Fruit fly (Drosophila melanogaster) S2 (cell line): Measurements from ENCODE around the gene Bcat.

ENCODE experiments used
- CG8478 ChIP-seq: fragments of >200 bp; optimal IDR thresholded peaks from 2 replicates; lab custom pipeline; 2018
- CTCF ChIP-seq, 2 experiments: fragments of >200 bp; optimal IDR thresholded peaks; 2 replicates each; lab custom pipeline; 2018

DNA sequence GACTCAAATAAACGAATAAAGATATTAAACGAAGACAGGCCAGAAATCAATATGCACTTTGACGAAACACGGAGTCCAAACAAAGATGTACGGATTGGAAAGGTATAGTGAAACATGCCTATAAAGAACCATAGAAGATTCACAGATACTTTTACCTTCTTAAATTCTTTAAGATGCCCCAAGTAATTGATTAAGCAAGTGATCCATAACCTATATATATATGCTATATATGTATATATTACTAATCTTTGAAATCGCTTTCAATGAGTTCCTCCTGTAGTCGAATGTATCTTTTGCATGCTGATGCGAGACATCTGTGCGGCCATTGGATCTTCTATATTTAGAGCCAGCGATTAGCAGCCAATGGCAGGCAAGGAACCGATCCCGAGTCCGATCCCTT lies 28.6 kb upstream of the Bcat start, which contains the start of gene dmrt11E:
- TF ChIP-seq CG8478 (no peak), CTCF (optimal IDR thresholded peaks at IDR 0.05; lab: Kevin White, UChicago) (no peak)
